Worm (Caenorhabditis elegans): ENCODE results near the gene Y17G9B.2.

Y17G9B.2 gene

ce11 chrIV:4758659-4759058 is 5.3 kb upstream of the Y17G9B.2 start, which contains the start of gene Y17G9B.8 (continued):
- TF ChIP-seq madf-8 (GFP tag; conservative IDR thresholded peaks at IDR 0.05) = no peak
- no peak for TF ChIP-seq tbx-9 (tag; optimal IDR thresholded peaks at IDR 0.05; ENCODE audit: borderline replicate concordance)
- no peak for TF ChIP-seq lin-35 (GFP tag; optimal IDR thresholded peaks at IDR 0.05)
- TF ChIP-seq lsl-1 (GFP tag; optimal IDR thresholded peaks at IDR 0.05) = peak; percentile 23
- no peak for TF ChIP-seq dpl-1 (GFP tag; optimal IDR thresholded peaks at IDR 0.05)
- TF ChIP-seq ztf-26 (tag; optimal IDR thresholded peaks at IDR 0.05) = no peak
- no peak for TF ChIP-seq T26A5.8 (tag; optimal IDR thresholded peaks at IDR 0.05)
- TF ChIP-seq bed-2 (GFP tag; IDR thresholded peaks at IDR 0.05) = no peak
- no peak for TF ChIP-seq tlf-1 (GFP tag; optimal IDR thresholded peaks at IDR 0.05)
- no peak for TF ChIP-seq Y79H2A.3 (GFP tag; conservative IDR thresholded peaks at IDR 0.05)
- no peak for TF ChIP-seq hlh-26 (GFP tag; conservative IDR thresholded peaks at IDR 0.05)
- TF ChIP-seq nfya-2 (GFP tag; IDR thresholded peaks at IDR 0.05) = no peak
- no peak for TF ChIP-seq sdz-38 (tag; optimal IDR thresholded peaks at IDR 0.05)
- peak; percentile 40; the same call in 1 of the 2 replicates for TF ChIP-seq rcor-1 (GFP tag; IDR thresholded peaks at IDR 0.05)
- no peak for TF ChIP-seq let-526 (GFP tag; IDR thresholded peaks at IDR 0.05)
- TF ChIP-seq F55B11.4 (tag; optimal IDR thresholded peaks at IDR 0.05; ENCODE audit: borderline replicate concordance, insufficient read depth) = no peak
- no peak for TF ChIP-seq lag-1 (GFP tag; IDR thresholded peaks at IDR 0.05)
- no peak for TF ChIP-seq efl-1 (GFP tag; optimal IDR thresholded peaks at IDR 0.05)
- TF ChIP-seq unc-62 (GFP tag; optimal IDR thresholded peaks at IDR 0.05) = no peak
- no peak for TF ChIP-seq bed-1 (GFP tag; IDR thresholded peaks at IDR 0.05)
- TF ChIP-seq aptf-3 (GFP tag; IDR thresholded peaks at IDR 0.05) = no peak
- peak; percentile 9 for TF ChIP-seq ztf-18 (tag; optimal IDR thresholded peaks at IDR 0.05)
- TF ChIP-seq hrde-1 (tag; optimal IDR thresholded peaks at IDR 0.05; ENCODE audit: borderline replicate concordance) = no peak
- no peak for TF ChIP-seq gei-17 (GFP tag; optimal IDR thresholded peaks at IDR 0.05)
- TF ChIP-seq zim-3 (tag; optimal IDR thresholded peaks at IDR 0.05) = no peak
- no peak for TF ChIP-seq madf-10 (tag; optimal IDR thresholded peaks at IDR 0.05)
- no peak for TF ChIP-seq F57A8.1 (GFP tag; optimal IDR thresholded peaks at IDR 0.05)
- TF ChIP-seq nfya-1 (tag; optimal IDR thresholded peaks at IDR 0.05; ENCODE audit: borderline replicate concordance, insufficient read depth) = no peak
- no peak for TF ChIP-seq rec-8 (tag; optimal IDR thresholded peaks at IDR 0.05)
- TF ChIP-seq ztf-22 (GFP tag; optimal IDR thresholded peaks at IDR 0.05) = no peak
- TF ChIP-seq lin-54 (GFP tag; optimal IDR thresholded peaks at IDR 0.05) = peak; percentile 45
- TF ChIP-seq egl-18 (GFP tag; IDR thresholded peaks at IDR 0.05) = no peak
- TF ChIP-seq ztf-6 (GFP tag; IDR thresholded peaks at IDR 0.05) = no peak
- TF ChIP-seq snpc-4 (GFP tag; optimal IDR thresholded peaks at IDR 0.05) = no peak
- TF ChIP-seq snpc-4 (tag; optimal IDR thresholded peaks at IDR 0.05) = peak in 1 of 4 experiments; percentile 66
- TF ChIP-seq Y95B8A.8 (GFP tag; IDR thresholded peaks at IDR 0.05) = no peak
- no peak for TF ChIP-seq B0019.2 (GFP tag; conservative IDR thresholded peaks at IDR 0.05)
- no peak for TF ChIP-seq attf-6 (GFP tag; IDR thresholded peaks at IDR 0.05)
- 0 out of 2 replicates have a peak, but pooled peaks have one; percentile 24 for TF ChIP-seq F39B2.1 (GFP tag; IDR thresholded peaks at IDR 0.05)
- no peak for TF ChIP-seq mxl-1 (tag; optimal IDR thresholded peaks at IDR 0.05)
- no peak for TF ChIP-seq dpff-1 (tag; optimal IDR thresholded peaks at IDR 0.05)
- TF ChIP-seq mcd-1 (GFP tag; IDR thresholded peaks at IDR 0.05) = 0 out of 2 replicates have a peak, but pooled peaks have one; percentile 5
- no peak for TF ChIP-seq B0035.1 (tag; optimal IDR thresholded peaks at IDR 0.05)
- peak; percentile 44; the same call in 1 of the 2 replicates for TF ChIP-seq hmg-1.2 (GFP tag; IDR thresholded peaks at IDR 0.05)

Data from whole organism, young adult.